Worm (Caenorhabditis elegans) whole organism, mixed stage, embryonic: Measurements from ENCODE around the gene pcn-1.

Experiments
- M03D4.4 ChIP-seq: sonication (generic microtip); optimal IDR thresholded peaks from 2 replicates; lab custom pipeline; 2017; ENCODE audit warnings: mild to moderate bottlenecking, missing genetic modification characterization, missing compliant biosample characterization
- bed-3 ChIP-seq: fragments of 200-800 bp; sonication (Bioruptor generic); optimal IDR thresholded peaks from 3 replicates; lab custom pipeline; 2018; ENCODE audit warnings: mild to moderate bottlenecking, missing genetic modification characterization, moderate library complexity, missing compliant biosample characterization
- blmp-1 ChIP-seq: fragments of 150-350 bp; optimal IDR thresholded peaks from 2 replicates; lab custom pipeline; 2014; ENCODE audit warnings: missing biosample characterization, missing genetic modification characterization
- ceh-39 ChIP-seq: fragments of 150-350 bp; optimal IDR thresholded peaks from 2 replicates; lab custom pipeline; 2014; ENCODE audit warnings: missing biosample characterization, missing genetic modification characterization
- ceh-43 ChIP-seq: fragments of 200-800 bp; sonication (Bioruptor generic); optimal IDR thresholded peaks from 2 replicates; lab custom pipeline; 2018; ENCODE audit warnings: mild to moderate bottlenecking, missing genetic modification characterization, moderate library complexity, missing compliant biosample characterization
- ceh-83 ChIP-seq: fragments of 200-800 bp; sonication (Bioruptor generic); optimal IDR thresholded peaks from 2 replicates; lab custom pipeline; 2018; ENCODE audit warnings: mild to moderate bottlenecking, missing genetic modification characterization, missing compliant biosample characterization
- ces-1 ChIP-seq: fragments of 150-350 bp; optimal IDR thresholded peaks from 2 replicates; lab custom pipeline; 2014; ENCODE audit warnings: missing biosample characterization, missing genetic modification reagents, missing genetic modification characterization
- cnd-1 ChIP-seq: fragments of 200-800 bp; sonication (Bioruptor generic); optimal IDR thresholded peaks from 2 replicates; lab custom pipeline; 2018; ENCODE audit warnings: mild to moderate bottlenecking, missing genetic modification characterization, missing compliant biosample characterization
- drap-1 ChIP-seq: fragments of 200-800 bp; sonication (Bioruptor generic); optimal IDR thresholded peaks from 3 replicates; lab custom pipeline; 2018; ENCODE audit warnings: mild to moderate bottlenecking, missing genetic modification characterization, missing compliant biosample characterization
- elt-1 ChIP-seq: sonication (generic microtip); optimal IDR thresholded peaks from 2 replicates; lab custom pipeline; 2017; ENCODE audit warnings: missing genetic modification characterization, mild to moderate bottlenecking, missing compliant biosample characterization, antibody characterized with exemption, moderate library complexity, borderline replicate concordance; ENCODE audit not compliant: insufficient read depth
- elt-3 ChIP-seq: fragments of 150-350 bp; optimal IDR thresholded peaks from 2 replicates; lab custom pipeline; 2014; ENCODE audit warnings: missing biosample characterization, missing genetic modification characterization
- flh-1 ChIP-seq: fragments of 200-800 bp; sonication (Bioruptor generic); optimal IDR thresholded peaks from 2 replicates; lab custom pipeline; 2018; ENCODE audit warnings: mild to moderate bottlenecking, missing genetic modification characterization, moderate library complexity, missing compliant biosample characterization
- ham-2 ChIP-seq: fragments of 200-800 bp; sonication (Bioruptor generic); optimal IDR thresholded peaks from 2 replicates; lab custom pipeline; 2018; ENCODE audit warnings: mild to moderate bottlenecking, missing genetic modification characterization, missing compliant biosample characterization
- hlh-1 ChIP-seq: fragments of 150-350 bp; optimal IDR thresholded peaks from 2 replicates; lab custom pipeline; 2014; ENCODE audit warnings: missing biosample characterization, missing genetic modification reagents, missing genetic modification characterization
- lin-13 ChIP-seq: fragments of 150-350 bp; optimal IDR thresholded peaks from 2 replicates; lab custom pipeline; 2014; ENCODE audit warnings: missing biosample characterization, missing genetic modification characterization
- lin-32 ChIP-seq: fragments of 200-800 bp; sonication (Bioruptor generic); optimal IDR thresholded peaks from 2 replicates; lab custom pipeline; 2018; ENCODE audit warnings: mild to moderate bottlenecking, missing genetic modification characterization, missing compliant biosample characterization
- lsy-2 ChIP-seq: fragments of 150-350 bp; optimal IDR thresholded peaks from 2 replicates; lab custom pipeline; 2014; ENCODE audit warnings: missing biosample characterization, missing genetic modification characterization
- mab-5 ChIP-seq: fragments of 150-350 bp; optimal IDR thresholded peaks from 2 replicates; lab custom pipeline; 2014; ENCODE audit warnings: missing biosample characterization, missing genetic modification characterization
- mep-1 ChIP-seq: fragments of 150-350 bp; optimal IDR thresholded peaks from 2 replicates; lab custom pipeline; 2017; ENCODE audit warnings: missing biosample characterization, missing genetic modification reagents, missing genetic modification characterization, inconsistent platforms
- mls-2 ChIP-seq: sonication (generic microtip); optimal IDR thresholded peaks from 2 replicates; lab custom pipeline; 2016; ENCODE audit warnings: mild to moderate bottlenecking, missing genetic modification characterization, moderate library complexity, missing compliant biosample characterization
- nhr-12 ChIP-seq: fragments of 150-350 bp; optimal IDR thresholded peaks from 2 replicates; lab custom pipeline; 2014; ENCODE audit warnings: missing biosample characterization, missing genetic modification characterization
- nhr-2 ChIP-seq: fragments of 150-350 bp; optimal IDR thresholded peaks from 2 replicates; lab custom pipeline; 2014; ENCODE audit warnings: missing biosample characterization, missing genetic modification characterization
- nhr-237 ChIP-seq: fragments of 150-350 bp; optimal IDR thresholded peaks from 2 replicates; lab custom pipeline; 2014; ENCODE audit warnings: missing biosample characterization, missing genetic modification characterization
- nhr-28 ChIP-seq: fragments of 150-350 bp; optimal IDR thresholded peaks from 2 replicates; lab custom pipeline; 2014; ENCODE audit warnings: missing biosample characterization, missing genetic modification characterization
- nhr-76 ChIP-seq: sonication (generic microtip); optimal IDR thresholded peaks from 2 replicates; lab custom pipeline; 2017; ENCODE audit warnings: missing biosample characterization, missing genetic modification characterization
- pha-4 ChIP-seq: fragments of 150-350 bp; optimal IDR thresholded peaks from 2 replicates; lab custom pipeline; 2018; ENCODE audit warnings: missing biosample characterization, missing genetic modification reagents, missing genetic modification characterization
- sem-2 ChIP-seq: fragments of 200-800 bp; sonication (Bioruptor generic); optimal IDR thresholded peaks from 2 replicates; lab custom pipeline; 2018; ENCODE audit warnings: mild to moderate bottlenecking, missing genetic modification characterization, missing compliant biosample characterization
- snpc-4 ChIP-seq: fragments of 150-350 bp; optimal IDR thresholded peaks from 2 replicates; lab custom pipeline; 2014; ENCODE audit warnings: missing biosample characterization, missing genetic modification characterization
- sptf-1 ChIP-seq: sonication (generic microtip); optimal IDR thresholded peaks from 2 replicates; lab custom pipeline; 2017; ENCODE audit warnings: mild to moderate bottlenecking, missing genetic modification characterization, moderate library complexity, missing compliant biosample characterization
- tbx-8 ChIP-seq: fragments of 200-800 bp; sonication (Bioruptor generic); optimal IDR thresholded peaks from 2 replicates; lab custom pipeline; 2018; ENCODE audit warnings: mild to moderate bottlenecking, missing genetic modification characterization, moderate library complexity, missing compliant biosample characterization
- unc-120 ChIP-seq: sonication (generic microtip); optimal IDR thresholded peaks from 2 replicates; lab custom pipeline; 2017; ENCODE audit warnings: missing genetic modification characterization, missing compliant biosample characterization; ENCODE audit not compliant: poor library complexity, severe bottlenecking
- unc-39 ChIP-seq: fragments of 150-350 bp; optimal IDR thresholded peaks from 2 replicates; lab custom pipeline; 2014; ENCODE audit warnings: missing biosample characterization, missing genetic modification characterization
- unc-62 ChIP-seq: fragments of 150-350 bp; optimal IDR thresholded peaks from 2 replicates; lab custom pipeline; 2014; ENCODE audit warnings: missing biosample characterization, missing genetic modification reagents, missing genetic modification characterization
- zip-8 ChIP-seq: fragments of 150-350 bp; optimal IDR thresholded peaks from 2 replicates; lab custom pipeline; 2014; ENCODE audit warnings: missing biosample characterization, missing genetic modification characterization
- ztf-11 ChIP-seq: fragments of 150-350 bp; optimal IDR thresholded peaks from 2 replicates; lab custom pipeline; 2014; ENCODE audit warnings: missing biosample characterization, missing genetic modification characterization

Gene pcn-1

ce11 chrIV:4021847-4022780 lies 27.1 kb downstream of the pcn-1 start:
- no peak for TF ChIP-seq snpc-4 (tag; lab: Kevin White, UChicago)
- TF ChIP-seq ceh-83: no peak
- TF ChIP-seq elt-1 (tag; lab: Kevin White, UChicago): peak; percentile 23
- peak; percentile 24 for TF ChIP-seq blmp-1 (tag; lab: Kevin White, UChicago)
- TF ChIP-seq ceh-39 (tag; lab: Kevin White, UChicago): no peak
- TF ChIP-seq bed-3 (GFP tag; lab: Kevin White, UChicago): no peak
- no peak for TF ChIP-seq mep-1 (tag; lab: Kevin White, UChicago)
- no peak for TF ChIP-seq ceh-43
- TF ChIP-seq tbx-8 (GFP tag; lab: Kevin White, UChicago): no peak
- TF ChIP-seq cnd-1 (tag; lab: Kevin White, UChicago): no peak
- no peak for TF ChIP-seq lin-13 (tag; lab: Kevin White, UChicago)
- TF ChIP-seq unc-120 (tag; lab: Kevin White, UChicago): no peak
- TF ChIP-seq unc-62 (GFP tag; lab: Kevin White, UChicago): peak; percentile 18
- TF ChIP-seq nhr-12 (tag; lab: Kevin White, UChicago): no peak
- TF ChIP-seq pha-4 (tag; lab: Kevin White, UChicago): peak; percentile 26
- peak; percentile 35 for TF ChIP-seq ces-1
- no peak for TF ChIP-seq unc-39 (tag; lab: Kevin White, UChicago)
- no peak for TF ChIP-seq mls-2 (tag; lab: Kevin White, UChicago)
- no peak for TF ChIP-seq nhr-2 (tag; lab: Kevin White, UChicago)
- TF ChIP-seq, all 35 proteins: peak for 5

- TF ChIP-seq snpc-4 (tag; lab: Kevin White, UChicago) (no peak), nhr-12 (tag; lab: Kevin White, UChicago) (no peak), nhr-76 (tag; lab: Kevin White, UChicago) (no peak), tbx-8 (GFP tag; lab: Kevin White, UChicago) (no peak), elt-3 (tag; lab: Kevin White, UChicago) (no peak), ham-2 (no peak), bed-3 (GFP tag; lab: Kevin White, UChicago) (no peak), nhr-28 (tag; lab: Kevin White, UChicago) (no peak), nhr-2 (tag; lab: Kevin White, UChicago) (no peak), lin-13 (tag; lab: Kevin White, UChicago) (peak; percentile 22), ceh-39 (tag; lab: Kevin White, UChicago) (no peak), ceh-43 (no peak), elt-1 (tag; lab: Kevin White, UChicago) (no peak), unc-120 (tag; lab: Kevin White, UChicago) (peak; percentile 63), hlh-1 (peak; percentile 56), sem-2 (GFP tag; lab: Kevin White, UChicago) (no peak), M03D4.4 (tag; lab: Kevin White, UChicago) (no peak), lin-32 (GFP tag; lab: Kevin White, UChicago) (peak; percentile 34), unc-39 (tag; lab: Kevin White, UChicago) (no peak), flh-1 (GFP tag; lab: Kevin White, UChicago) (no peak), zip-8 (no peak), ceh-83 (no peak), lsy-2 (tag; lab: Kevin White, UChicago) (no peak), mab-5 (tag; lab: Kevin White, UChicago) (no peak), drap-1 (GFP tag; lab: Kevin White, UChicago) (no peak), nhr-237 (tag; lab: Kevin White, UChicago) (no peak), unc-62 (GFP tag; lab: Kevin White, UChicago) (peak; percentile 60), sptf-1 (tag; lab: Kevin White, UChicago) (peak; percentile 35), cnd-1 (tag; lab: Kevin White, UChicago) (no peak), ces-1 (no peak), mep-1 (tag; lab: Kevin White, UChicago) (peak; percentile 32), mls-2 (tag; lab: Kevin White, UChicago) (no peak), blmp-1 (tag; lab: Kevin White, UChicago) (no peak), pha-4 (tag; lab: Kevin White, UChicago) (no peak), ztf-11 (tag; lab: Kevin White, UChicago) (no peak)
Measured at ce11 chrIV:4019836-4020235, 29.4 kb downstream of the pcn-1 start.
